Fruit fly (Drosophila melanogaster) whole organism, embryonic: ENCODE results near the gene Rpt6.

Experiments
- Ada2b ChIP-seq: fragments of 200-800 bp; sonication (Bioruptor generic); IDR thresholded peaks from 2 replicates; pipeline ENCODE4 v1.3.6; 2022; ENCODE audit warnings: missing biosample characterization, missing genetic modification characterization
- Adf1 ChIP-seq: fragments of 200-800 bp; sonication (Bioruptor generic); IDR thresholded peaks from 2 replicates; pipeline ENCODE4 v1.3.6; 2022; ENCODE audit warnings: missing biosample characterization, missing genetic modification characterization
- Atf3 ChIP-seq: fragments of 200-800 bp; sonication (Bioruptor generic); optimal IDR thresholded peaks from 3 replicates; lab custom pipeline; 2016; ENCODE audit warnings: missing biosample characterization, missing genetic modification characterization
- CG11398 ChIP-seq: fragments of 200-800 bp; sonication (Bioruptor generic); optimal IDR thresholded peaks from 2 replicates; lab custom pipeline; 2016; ENCODE audit warnings: missing biosample characterization, missing genetic modification characterization
- CG11456 ChIP-seq: fragments of 200-800 bp; sonication (Bioruptor generic); IDR thresholded peaks from 3 replicates; pipeline ENCODE4 v1.3.6; 2022; ENCODE audit warnings: missing biosample characterization, missing genetic modification characterization
- CG11695 ChIP-seq: fragments of 200-800 bp; sonication (Bioruptor generic); IDR thresholded peaks from 3 replicates; pipeline ENCODE4 v1.3.6; 2022; ENCODE audit warnings: missing biosample characterization, missing genetic modification characterization
- CG11723 ChIP-seq: fragments of 200-800 bp; sonication (Bioruptor generic); optimal IDR thresholded peaks from 2 replicates; lab custom pipeline; 2017; ENCODE audit warnings: missing biosample characterization, mild to moderate bottlenecking, missing genetic modification characterization
- CG12236 ChIP-seq: fragments of 200-800 bp; sonication (Bioruptor generic); optimal IDR thresholded peaks from 2 replicates; lab custom pipeline; 2016; ENCODE audit warnings: missing biosample characterization, missing genetic modification characterization
- CG12744 ChIP-seq: fragments of 200-800 bp; sonication (Bioruptor generic); optimal IDR thresholded peaks from 2 replicates; lab custom pipeline; 2016; ENCODE audit warnings: missing biosample characterization, missing genetic modification characterization
- CG13624 ChIP-seq: fragments of 200-800 bp; sonication (Bioruptor generic); optimal IDR thresholded peaks from 2 replicates; lab custom pipeline; 2016; ENCODE audit warnings: missing biosample characterization, missing genetic modification characterization
- CG15269 ChIP-seq: fragments of 200-800 bp; sonication (Bioruptor generic); optimal IDR thresholded peaks from 2 replicates; lab custom pipeline; 2018; ENCODE audit warnings: missing biosample characterization, mild to moderate bottlenecking, missing genetic modification characterization, moderate library complexity
- CG16863 ChIP-seq: fragments of 200-800 bp; sonication (Bioruptor generic); optimal IDR thresholded peaks from 3 replicates; lab custom pipeline; 2016; ENCODE audit warnings: missing biosample characterization, missing genetic modification characterization
- CG18011 ChIP-seq: fragments of 200-800 bp; sonication (Bioruptor generic); optimal IDR thresholded peaks from 2 replicates; lab custom pipeline; 2017; ENCODE audit warnings: missing biosample characterization, missing genetic modification characterization, mild to moderate bottlenecking, moderate library complexity, missing genotype
- CG18262 ChIP-seq: fragments of 200-800 bp; optimal IDR thresholded peaks from 3 replicates; lab custom pipeline; 2019; ENCODE audit warnings: missing biosample characterization, mild to moderate bottlenecking, missing genetic modification characterization, moderate library complexity
- CG1832 ChIP-seq: fragments of 200-800 bp; sonication (Bioruptor generic); optimal IDR thresholded peaks from 2 replicates; lab custom pipeline; 2017; ENCODE audit warnings: missing biosample characterization, mild to moderate bottlenecking, missing genetic modification characterization, inconsistent platforms
- CG2889 ChIP-seq: fragments of 200-800 bp; sonication (Bioruptor generic); IDR thresholded peaks from 3 replicates; pipeline ENCODE4 v1.3.6; 2022; ENCODE audit warnings: missing biosample characterization, missing genetic modification characterization
- CG32532 ChIP-seq: fragments of 200-800 bp; sonication (Bioruptor generic); IDR thresholded peaks from 2 replicates; pipeline ENCODE4 v1.3.6; 2022; ENCODE audit warnings: missing biosample characterization, missing genetic modification characterization
- CG3726 ChIP-seq: fragments of 200-800 bp; sonication (Bioruptor generic); IDR thresholded peaks from 3 replicates; pipeline ENCODE4, ENCODE4 v1.3.6; 2022; ENCODE audit warnings: missing biosample characterization, missing genetic modification characterization
- CG42726 ChIP-seq: fragments of 200-800 bp; sonication (Bioruptor generic); IDR thresholded peaks from 2 replicates; pipeline ENCODE4 v1.3.6; 2022; ENCODE audit warnings: missing biosample characterization, missing genetic modification characterization; ENCODE audit not compliant: partially characterized antibody
- CG4820 ChIP-seq: fragments of 200-800 bp; sonication (Bioruptor generic); optimal IDR thresholded peaks from 3 replicates; lab custom pipeline; 2016; ENCODE audit warnings: missing biosample characterization, missing genetic modification characterization
- CG5180 ChIP-seq: fragments of 200-800 bp; sonication (Bioruptor generic); optimal IDR thresholded peaks from 3 replicates; lab custom pipeline; 2017; ENCODE audit warnings: missing biosample characterization, missing genetic modification characterization, mild to moderate bottlenecking, moderate library complexity, missing genetic modification reagents
- CG6175 ChIP-seq: fragments of 200-800 bp; sonication (Bioruptor generic); IDR thresholded peaks from 3 replicates; pipeline ENCODE4 v1.3.6; 2022; ENCODE audit warnings: missing biosample characterization, missing genetic modification characterization
- CG8478 ChIP-seq: fragments of >200 bp; optimal IDR thresholded peaks from 2 replicates; lab custom pipeline; 2018
- CG9797 ChIP-seq: fragments of 200-800 bp; sonication (Bioruptor generic); optimal IDR thresholded peaks from 3 replicates; lab custom pipeline; 2018; ENCODE audit warnings: missing biosample characterization, mild to moderate bottlenecking, missing genetic modification characterization
- Fer1 ChIP-seq: fragments of 200-800 bp; sonication (Bioruptor generic); optimal IDR thresholded peaks from 2 replicates; lab custom pipeline; 2017; ENCODE audit warnings: missing biosample characterization, mild to moderate bottlenecking, missing genetic modification characterization
- Gsc ChIP-seq: fragments of 200-800 bp; sonication (Bioruptor generic); IDR thresholded peaks from 2 replicates; pipeline ENCODE4 v1.3.6; 2022; ENCODE audit warnings: missing biosample characterization, missing genetic modification characterization
- H2.0 ChIP-seq: fragments of 200-800 bp; sonication (Bioruptor generic); IDR thresholded peaks from 2 replicates; pipeline ENCODE4 v1.3.6; 2022; ENCODE audit warnings: missing biosample characterization, missing genetic modification characterization
- HLH4C ChIP-seq: fragments of 200-800 bp; sonication (Bioruptor generic); IDR thresholded peaks from 3 replicates; pipeline ENCODE4 v1.3.6; 2022; ENCODE audit warnings: missing biosample characterization, missing genetic modification characterization; ENCODE audit not compliant: partially characterized antibody
- HmgZ ChIP-seq: fragments of 200-800 bp; sonication (Bioruptor generic); optimal IDR thresholded peaks from 2 replicates; lab custom pipeline; 2018; ENCODE audit warnings: missing biosample characterization, mild to moderate bottlenecking, missing genetic modification characterization
- Hsf ChIP-seq: fragments of 200-800 bp; sonication (Bioruptor generic); optimal IDR thresholded peaks from 3 replicates; lab custom pipeline; 2016; ENCODE audit warnings: missing biosample characterization, missing genetic modification characterization
- Lpt ChIP-seq: fragments of >200 bp; optimal IDR thresholded peaks from 2 replicates; lab custom pipeline; 2018; ENCODE audit warnings: missing biosample characterization, missing genetic modification characterization
- Mrtf ChIP-seq: fragments of 200-800 bp; sonication (Bioruptor generic); IDR thresholded peaks from 3 replicates; pipeline ENCODE4 v1.3.6; 2022; ENCODE audit warnings: missing biosample characterization, missing genetic modification characterization
- Six4 ChIP-seq: fragments of 200-800 bp; sonication (Bioruptor generic); optimal IDR thresholded peaks from 2 replicates; lab custom pipeline; 2016; ENCODE audit warnings: missing biosample characterization, missing genetic modification characterization
- Stat92E ChIP-seq, 3 experiments: fragments of >200 bp in 2 of 3; fragments of 200-800 bp in 1 of 3; sonication (Bioruptor generic) in 1 of 3; optimal IDR thresholded peaks; 2 replicates each; lab custom pipeline; 2017 to 2019; ENCODE audit warnings: missing biosample characterization in 3 of 3, missing genetic modification characterization in 3 of 3, mild to moderate bottlenecking in 1 of 3, moderate library complexity in 1 of 3
- Vsx1 ChIP-seq: fragments of 200-800 bp; sonication (Bioruptor generic); optimal IDR thresholded peaks from 2 replicates; lab custom pipeline; 2017; ENCODE audit warnings: missing biosample characterization, mild to moderate bottlenecking, missing genetic modification characterization, missing genetic modification reagents
- al ChIP-seq: fragments of 200-800 bp; sonication (Bioruptor generic); IDR thresholded peaks from 2 replicates; pipeline ENCODE4 v1.3.6; 2022; ENCODE audit warnings: missing biosample characterization, missing genetic modification characterization
- cas ChIP-seq: fragments of 200-800 bp; sonication (Bioruptor generic); IDR thresholded peaks from 2 replicates; pipeline ENCODE4 v1.3.6; 2022; ENCODE audit warnings: missing biosample characterization, missing genetic modification characterization
- corto ChIP-seq: fragments of 200-800 bp; sonication (Bioruptor generic); optimal IDR thresholded peaks from 2 replicates; lab custom pipeline; 2016; ENCODE audit warnings: missing biosample characterization, mild to moderate bottlenecking, missing genetic modification characterization, moderate library complexity
- da ChIP-seq: fragments of 200-800 bp; sonication (Bioruptor generic); optimal IDR thresholded peaks from 2 replicates; lab custom pipeline; 2016; ENCODE audit warnings: missing biosample characterization, missing genetic modification characterization
- dpn ChIP-seq, 2 experiments: fragments of 200-800 bp; sonication (Bioruptor generic); optimal IDR thresholded peaks; 3 replicates each; lab custom pipeline; 2016; ENCODE audit warnings: missing biosample characterization in 2 of 2, missing genetic modification characterization in 2 of 2
- fd64A ChIP-seq: fragments of 200-800 bp; sonication (Bioruptor generic); optimal IDR thresholded peaks from 3 replicates; lab custom pipeline; 2018; ENCODE audit warnings: missing biosample characterization, mild to moderate bottlenecking, missing genetic modification characterization
- kay ChIP-seq: fragments of 200-800 bp; sonication (Bioruptor generic); optimal IDR thresholded peaks from 2 replicates; lab custom pipeline; 2016; ENCODE audit warnings: missing biosample characterization, missing genetic modification characterization
- lilli ChIP-seq: fragments of 200-800 bp; sonication (Bioruptor generic); optimal IDR thresholded peaks from 3 replicates; lab custom pipeline; 2016; ENCODE audit warnings: missing biosample characterization, missing genetic modification characterization
- nerfin-2 ChIP-seq: fragments of 200-800 bp; sonication (Bioruptor generic); IDR thresholded peaks from 2 replicates; pipeline ENCODE4 v1.3.6; 2022; ENCODE audit warnings: missing biosample characterization, missing genetic modification characterization; ENCODE audit not compliant: partially characterized antibody
- p53 ChIP-seq: fragments of 200-800 bp; sonication (Bioruptor generic); optimal IDR thresholded peaks from 2 replicates; lab custom pipeline; 2016; ENCODE audit warnings: missing biosample characterization, missing genetic modification characterization
- ro ChIP-seq: fragments of 200-800 bp; sonication (Bioruptor generic); IDR thresholded peaks from 2 replicates; pipeline ENCODE4 v1.3.6; 2022; ENCODE audit warnings: missing biosample characterization, missing genetic modification characterization
- tap ChIP-seq: fragments of 200-800 bp; optimal IDR thresholded peaks from 3 replicates; lab custom pipeline; 2019; ENCODE audit warnings: missing biosample characterization, mild to moderate bottlenecking, missing genetic modification characterization, moderate library complexity
- trem ChIP-seq: fragments of 200-800 bp; optimal IDR thresholded peaks from 3 replicates; lab custom pipeline; 2019; ENCODE audit warnings: missing biosample characterization, mild to moderate bottlenecking, missing genetic modification characterization, moderate library complexity
- unc-4 ChIP-seq: fragments of 200-800 bp; sonication (Bioruptor generic); IDR thresholded peaks from 2 replicates; pipeline ENCODE4 v1.3.6; 2022; ENCODE audit warnings: missing biosample characterization, missing genetic modification characterization; ENCODE audit not compliant: partially characterized antibody
- vvl ChIP-seq: fragments of 200-800 bp; sonication (Bioruptor generic); IDR thresholded peaks from 2 replicates; pipeline ENCODE4 v1.3.6; 2022; ENCODE audit warnings: missing biosample characterization, missing genetic modification characterization
- yki ChIP-seq: fragments of >200 bp; optimal IDR thresholded peaks from 3 replicates; lab custom pipeline; 2018

The Rpt6 gene

DNA sequence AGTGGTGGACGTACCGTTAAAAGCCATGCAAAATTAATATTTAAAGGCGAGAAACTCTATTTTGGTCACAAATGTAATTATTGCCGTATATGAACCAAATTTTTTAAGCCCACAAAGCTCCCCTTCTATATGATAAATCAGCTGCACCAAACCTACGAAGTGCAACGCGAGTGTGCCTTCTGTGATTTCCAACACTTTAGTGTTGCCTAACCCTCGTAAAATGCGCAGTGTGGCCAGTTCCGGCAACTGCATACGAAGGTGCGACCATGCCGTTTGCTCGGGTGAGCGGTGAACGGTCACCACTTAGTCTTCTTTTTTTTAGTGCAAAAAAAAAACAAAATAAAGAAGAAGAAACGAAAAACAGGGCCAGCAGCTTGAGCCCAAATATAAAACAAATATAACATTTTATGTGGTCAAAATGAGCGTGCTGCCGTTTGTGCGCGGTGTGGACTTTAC is 23.7 kb downstream of the Rpt6 start, which contains the start of the genes tty and fliI (continued):
- TF ChIP-seq Fer1 (GFP tag; lab: Kevin White, UChicago) (peak; percentile 61), CG16863 (peak; percentile 82), Atf3 (peak; percentile 76), CG13624 (GFP tag; lab: Kevin White, UChicago) (peak; percentile 79), Gsc (GFP tag; lab: Robert Waterston, UW) (peak; percentile 80), Lpt (GFP tag; lab: Kevin White, UChicago) (no peak), CG3726 (GFP tag; lab: Robert Waterston, UW) (peak; percentile 84; the same call in 2 of the 3 replicates), CG6175 (GFP tag; lab: Robert Waterston, UW) (peak; percentile 73), CG1832 (GFP tag; lab: Kevin White, UChicago) (no peak), CG9797 (peak; percentile 90), CG12236 (GFP tag; lab: Kevin White, UChicago) (peak; percentile 50), fd64A (GFP tag; lab: Kevin White, UChicago) (peak; percentile 28), HLH4C (no peak), CG15269 (tag; lab: Kevin White, UChicago) (peak; percentile 75), lilli (peak; percentile 91), CG11398 (GFP tag; lab: Kevin White, UChicago) (peak; percentile 42), CG11456 (peak; percentile 92), CG42726 (GFP tag; lab: Robert Waterston, UW) (0 out of 2 replicates have a peak, but pooled peaks have one; percentile 41), vvl (GFP tag; lab: Robert Waterston, UW) (peak; percentile 92), CG18011 (GFP tag; lab: Kevin White, UChicago) (peak; percentile 69), HmgZ (peak; percentile 81), da (GFP tag; lab: Kevin White, UChicago) (peak; percentile 18), Stat92E (GFP tag; optimal IDR thresholded peaks at IDR 0.05; lab: Kevin White, UChicago) (peak in 1 of 3 experiments; percentile 43), Six4 (GFP tag; lab: Kevin White, UChicago) (peak; percentile 39), CG8478 (lab: Kevin White, UChicago) (no peak), CG2889 (peak; percentile 84), ro (GFP tag; lab: Robert Waterston, UW) (peak; percentile 65), corto (GFP tag; lab: Kevin White, UChicago) (no peak), CG18262 (tag; lab: Kevin White, UChicago) (peak; percentile 70), kay (GFP tag; lab: Kevin White, UChicago) (peak; percentile 50), trem (tag; lab: Kevin White, UChicago) (peak; percentile 60), CG5180 (GFP tag; lab: Kevin White, UChicago) (no peak), yki (lab: Kevin White, UChicago) (no peak), unc-4 (GFP tag; lab: Robert Waterston, UW) (no peak), Ada2b (GFP tag; lab: Robert Waterston, UW) (peak; percentile 85), tap (peak; percentile 60), nerfin-2 (no peak), Mrtf (GFP tag; lab: Robert Waterston, UW) (peak; percentile 89), CG12744 (GFP tag; lab: Kevin White, UChicago) (peak; percentile 42), al (GFP tag; lab: Robert Waterston, UW) (peak; percentile 86), H2.0 (GFP tag; lab: Robert Waterston, UW) (peak; percentile 91), Adf1 (GFP tag; lab: Robert Waterston, UW) (peak; percentile 49), CG32532 (peak; percentile 92), cas (peak; percentile 70; the same call in 1 of the 2 replicates), Vsx1 (GFP tag; lab: Kevin White, UChicago) (peak; percentile 74), CG4820 (GFP tag; lab: Kevin White, UChicago) (peak; percentile 71), CG11695 (GFP tag; lab: Robert Waterston, UW) (peak; percentile 88), dpn (GFP tag; optimal IDR thresholded peaks at IDR 0.05; lab: Kevin White, UChicago) (peak; percentile 83 to 85), CG11723 (GFP tag; lab: Kevin White, UChicago) (peak; percentile 28), p53 (GFP tag; lab: Kevin White, UChicago) (peak; percentile 48), Hsf (peak; percentile 89)
